Worm (Caenorhabditis elegans): ENCODE measurements around the gene nlp-18.

ce11 chrII:11040140-11040539, 9.9 kb upstream of the nlp-18 start:
- TF ChIP-seq dao-5 (tag; optimal IDR thresholded peaks at IDR 0.05) = no peak
- TF ChIP-seq him-1 (tag; optimal IDR thresholded peaks at IDR 0.05) = no peak
